Worm (Caenorhabditis elegans) whole organism, late embryonic: ENCODE measurements around the gene Y66D12A.24.

Experiments
- Y22D7AL.16 ChIP-seq: sonication (generic microtip); optimal IDR thresholded peaks from 2 replicates; lab custom pipeline; 2016; ENCODE audit warnings: missing genetic modification characterization, missing compliant biosample characterization
- ceh-14 ChIP-seq: sonication (generic microtip); optimal IDR thresholded peaks from 2 replicates; lab custom pipeline; 2016; ENCODE audit warnings: missing genotype, missing genetic modification characterization, missing compliant biosample characterization
- ceh-19 ChIP-seq: fragments of 200-800 bp; sonication (Bioruptor generic); optimal IDR thresholded peaks from 2 replicates; lab custom pipeline; 2018; ENCODE audit warnings: mild to moderate bottlenecking, missing genetic modification characterization, missing compliant biosample characterization
- ceh-30 ChIP-seq: fragments of 150-350 bp; optimal IDR thresholded peaks from 2 replicates; lab custom pipeline; 2014; ENCODE audit warnings: missing biosample characterization, missing genetic modification characterization
- ets-4 ChIP-seq: sonication (generic microtip); optimal IDR thresholded peaks from 2 replicates; lab custom pipeline; 2016; ENCODE audit warnings: missing genetic modification characterization, missing compliant biosample characterization
- fkh-10 ChIP-seq: fragments of 150-350 bp; optimal IDR thresholded peaks from 2 replicates; lab custom pipeline; 2014; ENCODE audit warnings: missing biosample characterization, missing genetic modification reagents, missing genetic modification characterization
- gmeb-2 ChIP-seq: sonication (generic microtip); optimal IDR thresholded peaks from 2 replicates; lab custom pipeline; 2016; ENCODE audit warnings: missing genetic modification characterization, inconsistent platforms, missing compliant biosample characterization
- hlh-30 ChIP-seq: sonication (generic microtip); optimal IDR thresholded peaks from 2 replicates; lab custom pipeline; 2017; ENCODE audit warnings: antibody characterized with exemption, missing genetic modification characterization, missing compliant biosample characterization; ENCODE audit not compliant: insufficient read depth
- hlh-6 ChIP-seq: sonication (generic microtip); optimal IDR thresholded peaks from 2 replicates; lab custom pipeline; 2016; ENCODE audit warnings: missing genotype, missing genetic modification characterization, missing compliant biosample characterization
- madf-2 ChIP-seq: sonication (generic microtip); optimal IDR thresholded peaks from 2 replicates; lab custom pipeline; 2017; ENCODE audit warnings: missing genetic modification characterization, missing compliant biosample characterization
- pha-4 ChIP-seq: fragments of 150-350 bp; optimal IDR thresholded peaks from 2 replicates; lab custom pipeline; 2018; ENCODE audit warnings: missing biosample characterization, missing genetic modification reagents, missing genetic modification characterization
- pros-1 ChIP-seq: fragments of 150-350 bp; optimal IDR thresholded peaks from 2 replicates; lab custom pipeline; 2014; ENCODE audit warnings: missing biosample characterization, missing genetic modification reagents, missing genetic modification characterization
- ref-2 ChIP-seq: sonication (generic microtip); optimal IDR thresholded peaks from 2 replicates; lab custom pipeline; 2016; ENCODE audit warnings: missing genetic modification characterization, missing compliant biosample characterization

- TF ChIP-seq hlh-30 (tag; lab: Kevin White, UChicago) (no peak), gmeb-2 (tag; lab: Kevin White, UChicago) (no peak), pha-4 (tag; lab: Kevin White, UChicago) (no peak), fkh-10 (GFP tag; lab: Kevin White, UChicago) (no peak), ceh-19 (GFP tag; lab: Kevin White, UChicago) (no peak), ceh-14 (tag; lab: Kevin White, UChicago) (no peak), Y22D7AL.16 (tag; lab: Kevin White, UChicago) (no peak), pros-1 (tag; lab: Kevin White, UChicago) (no peak), ref-2 (tag; lab: Kevin White, UChicago) (no peak), hlh-6 (no peak), ets-4 (tag; lab: Kevin White, UChicago) (no peak), ceh-30 (tag; lab: Kevin White, UChicago) (no peak), madf-2 (tag; lab: Kevin White, UChicago) (no peak)
Observed at ce11 chrIII:11472861-11473260, 23.8 kb upstream of the Y66D12A.24 start.
